Worm (Caenorhabditis elegans): ENCODE data around the gene cyn-1.

The cyn-1 gene

DNA sequence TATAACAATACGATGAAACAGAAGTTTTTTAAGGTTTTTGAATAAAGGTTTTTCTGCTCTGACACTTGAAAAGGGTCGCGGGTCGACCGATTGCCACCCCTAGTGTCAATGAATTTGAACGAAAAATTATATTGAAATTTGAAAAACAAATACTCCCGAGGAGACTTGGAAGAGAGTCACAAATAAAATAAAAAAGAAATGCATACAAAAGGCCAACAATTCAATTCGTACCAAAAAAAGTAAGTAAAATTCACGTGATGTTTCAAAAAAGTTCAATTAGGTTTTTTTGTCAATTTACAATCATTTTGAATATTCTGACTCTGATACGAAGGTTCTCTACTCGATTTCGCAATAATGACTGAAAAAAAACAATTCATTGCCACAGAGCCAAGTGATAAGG is 37.6 kb downstream of the cyn-1 start, which contains the start of gene C15H11.1:
TSS of gene C15H11.1 (plus strand) at position 301 of the 400 bp plus-strand sequence.
- TF ChIP-seq pes-1 (GFP tag; IDR thresholded peaks at IDR 0.05) (no peak), hnd-1 (tag; optimal IDR thresholded peaks at IDR 0.05) (no peak), aly-1 (tag; optimal IDR thresholded peaks at IDR 0.05) (no peak), B0310.2 (tag; optimal IDR thresholded peaks at IDR 0.05) (no peak), ceh-13 (GFP tag; optimal IDR thresholded peaks at IDR 0.05) (no peak), flt-1 (GFP tag; IDR thresholded peaks at IDR 0.05) (no peak), hmbx-1 (tag; optimal IDR thresholded peaks at IDR 0.05) (no peak)

DNA sequence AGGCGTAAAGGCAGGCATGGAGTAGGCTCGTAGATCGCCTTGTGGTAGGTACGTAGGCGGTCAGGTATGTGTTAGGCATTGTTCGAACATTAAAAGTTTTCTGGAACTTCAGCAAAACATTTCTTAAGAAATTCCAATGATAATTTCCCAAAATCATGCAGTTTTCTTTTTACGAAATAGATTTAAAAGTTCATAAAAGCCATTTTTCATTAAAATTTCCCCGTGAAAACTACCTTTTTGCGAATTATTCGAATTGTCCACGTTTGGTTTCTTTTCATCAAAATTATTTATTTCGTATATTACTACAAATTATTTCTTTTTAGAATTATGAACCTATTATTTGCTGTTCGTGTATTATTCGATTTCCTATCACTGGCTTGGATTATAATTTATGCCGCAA is 38.9 kb downstream of the cyn-1 start, which contains the start of gene C15H11.13:
TSS of gene C15H11.13 (plus strand) at position 301 of the 400 bp plus-strand sequence.
- TF ChIP-seq ets-7 (tag; optimal IDR thresholded peaks at IDR 0.05): no peak
- no peak for TF ChIP-seq ceh-13 (GFP tag; optimal IDR thresholded peaks at IDR 0.05)
- TF ChIP-seq B0310.2 (tag; optimal IDR thresholded peaks at IDR 0.05): no peak
- TF ChIP-seq tra-4 (tag; optimal IDR thresholded peaks at IDR 0.05): no peak
- TF ChIP-seq tbx-11 (GFP tag; IDR thresholded peaks at IDR 0.05): no peak
- no peak for TF ChIP-seq scrt-1 (GFP tag; IDR thresholded peaks at IDR 0.05)
- TF ChIP-seq ama-1 (optimal IDR thresholded peaks at IDR 0.05): no peak
- no peak for TF ChIP-seq pes-1 (GFP tag; IDR thresholded peaks at IDR 0.05)
- no peak for TF ChIP-seq ceh-36 (tag; optimal IDR thresholded peaks at IDR 0.05)
- no peak for TF ChIP-seq hmg-4 (GFP tag; optimal IDR thresholded peaks at IDR 0.05)
- no peak for TF ChIP-seq F13C5.2 (tag; optimal IDR thresholded peaks at IDR 0.05)
- no peak for TF ChIP-seq sea-1 (GFP tag; conservative IDR thresholded peaks at IDR 0.05)

DNA sequence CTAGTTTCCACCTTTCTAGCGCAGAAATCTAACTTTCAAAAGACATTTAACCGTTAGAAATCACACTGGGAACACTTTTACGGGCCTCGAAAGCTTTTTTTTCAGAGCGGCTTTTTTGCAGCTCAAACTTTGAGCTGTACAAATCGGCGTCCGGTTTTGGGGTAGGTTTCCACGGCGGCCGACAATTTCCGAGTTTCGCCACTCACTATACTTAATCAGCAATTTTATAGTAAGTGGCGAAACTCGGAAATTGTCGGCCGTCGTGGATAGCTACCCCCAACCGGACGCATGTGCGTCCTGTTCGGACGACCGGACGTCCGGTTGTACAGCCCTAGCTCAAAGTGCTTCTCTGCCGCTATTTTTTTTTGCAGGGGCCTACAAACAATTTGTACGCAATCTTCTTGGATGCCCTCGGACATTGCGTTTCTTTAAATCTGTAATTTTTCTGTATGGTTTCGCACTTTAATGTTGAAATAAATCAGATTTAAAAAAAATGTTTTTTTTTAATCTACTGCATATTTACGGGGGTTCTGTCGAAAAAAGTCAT is 40.3 kb downstream of the cyn-1 start:
- TF ChIP-seq hmg-4 (GFP tag; optimal IDR thresholded peaks at IDR 0.05) (no peak), aly-1 (tag; optimal IDR thresholded peaks at IDR 0.05) (no peak), scrt-1 (GFP tag; IDR thresholded peaks at IDR 0.05) (no peak), F13C5.2 (tag; optimal IDR thresholded peaks at IDR 0.05) (no peak), ceh-13 (GFP tag; optimal IDR thresholded peaks at IDR 0.05) (no peak)

- TF ChIP-seq ama-1 (optimal IDR thresholded peaks at IDR 0.05) (no peak), ceh-36 (tag; optimal IDR thresholded peaks at IDR 0.05) (no peak), flt-1 (GFP tag; IDR thresholded peaks at IDR 0.05) (no peak), pes-1 (GFP tag; IDR thresholded peaks at IDR 0.05) (no peak), B0310.2 (tag; optimal IDR thresholded peaks at IDR 0.05) (no peak), tra-4 (tag; optimal IDR thresholded peaks at IDR 0.05) (no peak), tbx-11 (GFP tag; IDR thresholded peaks at IDR 0.05) (no peak), aly-1 (tag; optimal IDR thresholded peaks at IDR 0.05) (no peak), ceh-13 (GFP tag; optimal IDR thresholded peaks at IDR 0.05) (no peak), tbx-37 (GFP tag; conservative IDR thresholded peaks at IDR 0.05) (no peak), hnd-1 (tag; optimal IDR thresholded peaks at IDR 0.05) (no peak), hmbx-1 (tag; optimal IDR thresholded peaks at IDR 0.05) (no peak), F13C5.2 (tag; optimal IDR thresholded peaks at IDR 0.05) (no peak), hmg-4 (GFP tag; optimal IDR thresholded peaks at IDR 0.05) (no peak), ets-7 (tag; optimal IDR thresholded peaks at IDR 0.05) (no peak), sea-1 (GFP tag; conservative IDR thresholded peaks at IDR 0.05) (no peak), scrt-1 (GFP tag; IDR thresholded peaks at IDR 0.05) (no peak)
Observed at ce11 chrV:14405647-14406046, 49.8 kb downstream of the cyn-1 start.

Measured in whole organism, early embryonic.